Fruit fly (Drosophila melanogaster): Measurements from ENCODE around the gene CG7920.

The CG7920 gene

DNA sequence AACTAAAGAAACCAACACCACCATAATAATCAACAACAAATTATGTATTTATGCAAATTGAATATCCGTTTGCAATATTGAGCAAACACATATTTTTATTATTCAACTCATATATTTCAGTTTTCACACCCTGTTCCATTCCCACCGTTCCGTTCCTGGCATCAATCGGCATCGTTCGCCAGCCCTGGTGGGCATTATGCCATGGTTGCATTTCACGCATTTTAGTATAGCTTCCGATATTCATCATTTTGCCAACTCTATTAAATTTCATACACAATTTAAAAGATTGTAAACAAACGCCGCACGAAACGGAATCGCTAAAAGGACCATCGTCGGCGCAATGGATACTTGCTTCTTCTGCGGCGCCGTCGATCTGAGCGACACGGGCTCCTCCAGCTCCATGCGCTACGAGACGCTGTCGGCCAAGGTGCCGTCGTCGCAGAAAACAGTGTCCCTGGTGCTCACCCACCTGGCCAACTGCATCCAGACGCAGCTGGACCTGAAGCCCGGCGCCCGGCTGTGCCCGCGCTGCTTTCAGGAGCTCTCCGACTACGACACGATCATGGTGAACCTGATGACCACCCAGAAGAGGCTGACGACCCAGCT lies 28.2 kb upstream of the CG7920 start, which contains the start of gene Sry-delta (continued):
- no peak; the same call in 2 of the 3 replicates for TF ChIP-seq jigr1 (GFP tag; IDR thresholded peaks at IDR 0.05)
- TF ChIP-seq zen (tag; optimal IDR thresholded peaks at IDR 0.05), result peak; percentile 80
- TF ChIP-seq Asciz (GFP tag; optimal IDR thresholded peaks at IDR 0.05), result no peak
- peak; percentile 56 for TF ChIP-seq schlank (tag; optimal IDR thresholded peaks at IDR 0.05)
- TF ChIP-seq CG3726 (GFP tag; IDR thresholded peaks at IDR 0.05), result 0 out of 3 replicates have a peak, but pooled peaks have one; percentile 49
- TF ChIP-seq lov (optimal IDR thresholded peaks at IDR 0.05), result no peak
- TF ChIP-seq lov (GFP tag; IDR thresholded peaks at IDR 0.05), result peak; percentile 64; the same call in 2 of the 3 replicates
- no peak for TF ChIP-seq gem (tag; optimal IDR thresholded peaks at IDR 0.05)
- TF ChIP-seq Pdp1 (GFP tag; optimal IDR thresholded peaks at IDR 0.05), result peak; percentile 85 to 96
- TF ChIP-seq HLH4C (GFP tag; IDR thresholded peaks at IDR 0.05; ENCODE audit: partially characterized antibody), result peak; percentile 54; the same call in 1 of the 3 replicates
- peak; percentile 49 for TF ChIP-seq Oaz (GFP tag; IDR thresholded peaks at IDR 0.05)
- TF ChIP-seq CG3407 (GFP tag; optimal IDR thresholded peaks at IDR 0.05), result no peak
- TF ChIP-seq cad (GFP tag; optimal IDR thresholded peaks at IDR 0.05), result peak; percentile 54
- peak; percentile 91 for TF ChIP-seq Xbp1 (GFP tag; optimal IDR thresholded peaks at IDR 0.05)
- TF ChIP-seq CG11093 (GFP tag; IDR thresholded peaks at IDR 0.05), result no peak
- TF ChIP-seq jumu (GFP tag; optimal IDR thresholded peaks at IDR 0.05), result peak; percentile 86
- TF ChIP-seq Atf-2 (GFP tag; optimal IDR thresholded peaks at IDR 0.05), result peak; percentile 58
- TF ChIP-seq pnt (GFP tag; optimal IDR thresholded peaks at IDR 0.05), result peak; percentile 86
- TF ChIP-seq CG10462 (GFP tag; optimal IDR thresholded peaks at IDR 0.05), result peak; percentile 67
- TF ChIP-seq CG14710 (tag; optimal IDR thresholded peaks at IDR 0.05), result peak; percentile 88
- peak; percentile 88 for TF ChIP-seq CG32532 (GFP tag; IDR thresholded peaks at IDR 0.05)
- TF ChIP-seq ash1 (GFP tag; optimal IDR thresholded peaks at IDR 0.05), result peak; percentile 84
- TF ChIP-seq CG7357 (GFP tag; IDR thresholded peaks at IDR 0.05), result peak; percentile 50; the same call in 1 of the 3 replicates
- peak; percentile 69 for TF ChIP-seq CG4854 (GFP tag; optimal IDR thresholded peaks at IDR 0.05)
- TF ChIP-seq CG4328 (GFP tag; optimal IDR thresholded peaks at IDR 0.05), result peak; percentile 57
- no peak for TF ChIP-seq CG10565 (GFP tag; optimal IDR thresholded peaks at IDR 0.05)
- TF ChIP-seq esg (GFP tag; conservative IDR thresholded peaks at IDR 0.05), result peak; percentile 64
- TF ChIP-seq Blimp-1 (GFP tag; optimal IDR thresholded peaks at IDR 0.05), result no peak
- TF ChIP-seq CG2712 (tag; optimal IDR thresholded peaks at IDR 0.05), result peak; percentile 83
- TF ChIP-seq Dll (GFP tag; IDR thresholded peaks at IDR 0.05; ENCODE audit: partially characterized antibody), result peak; percentile 79
- TF ChIP-seq Nf-YA (GFP tag; IDR thresholded peaks at IDR 0.05), result peak; percentile 62; the same call in 1 of the 2 replicates
- TF ChIP-seq slou (GFP tag; optimal IDR thresholded peaks at IDR 0.05), result peak; percentile 68
- TF ChIP-seq CG8290 (GFP tag; optimal IDR thresholded peaks at IDR 0.05), result peak; percentile 72
- TF ChIP-seq CG8290 (tag; optimal IDR thresholded peaks at IDR 0.05), result peak in 1 of 2 experiments; percentile 37
- TF ChIP-seq sob (GFP tag; IDR thresholded peaks at IDR 0.05), result peak; percentile 90
- TF ChIP-seq Sox100B (GFP tag; optimal IDR thresholded peaks at IDR 0.05), result no peak
- TF ChIP-seq cas (GFP tag; IDR thresholded peaks at IDR 0.05), result peak; percentile 74
- peak; percentile 61 for TF ChIP-seq eyg (GFP tag; optimal IDR thresholded peaks at IDR 0.05)
- TF ChIP-seq CG31388 (GFP tag; optimal IDR thresholded peaks at IDR 0.05), result peak; percentile 60
- TF ChIP-seq Dek (tag; optimal IDR thresholded peaks at IDR 0.05), result peak; percentile 83
- peak; percentile 81 for TF ChIP-seq fu2 (GFP tag; optimal IDR thresholded peaks at IDR 0.05)
- TF ChIP-seq CG11696 (GFP tag; IDR thresholded peaks at IDR 0.05), result no peak
- no peak for TF ChIP-seq CG15269 (tag; optimal IDR thresholded peaks at IDR 0.05)
- TF ChIP-seq scrt (GFP tag; optimal IDR thresholded peaks at IDR 0.05), result no peak
- peak; percentile 14 for TF ChIP-seq Neu2 (GFP tag; optimal IDR thresholded peaks at IDR 0.05; ENCODE audit: borderline replicate concordance)
- no peak for TF ChIP-seq CG4360 (GFP tag; IDR thresholded peaks at IDR 0.05)
- peak; percentile 91 for TF ChIP-seq CG1647 (GFP tag; optimal IDR thresholded peaks at IDR 0.05)
- peak; percentile 85 for TF ChIP-seq CG10654 (GFP tag; optimal IDR thresholded peaks at IDR 0.05)
- TF ChIP-seq CG2202 (tag; optimal IDR thresholded peaks at IDR 0.05), result peak; percentile 48
- TF ChIP-seq Hmx (GFP tag; optimal IDR thresholded peaks at IDR 0.05), result no peak
